Worm (Caenorhabditis elegans): ENCODE data around the gene B0281.3.

DNA sequence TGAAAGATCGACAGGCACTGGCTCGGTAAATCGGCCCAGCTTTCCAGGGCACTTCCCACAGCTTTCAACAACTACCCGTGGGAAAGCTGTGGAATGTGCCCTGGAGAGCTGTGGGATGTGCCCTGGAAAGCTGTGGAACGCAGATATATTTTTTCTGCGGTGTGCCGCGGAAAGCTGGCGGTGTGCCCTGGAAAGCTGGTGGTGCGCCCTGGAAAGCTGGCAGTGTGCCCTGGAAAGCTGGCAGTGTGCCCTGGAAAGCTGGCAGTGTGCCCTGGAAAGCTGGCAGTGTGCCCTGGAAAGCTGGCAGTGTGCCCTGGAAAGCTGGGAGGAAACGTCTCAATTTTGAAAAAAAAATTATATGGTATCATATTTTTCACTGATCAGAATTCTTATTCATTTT lies 33.1 kb upstream of the B0281.3 start:
- TF ChIP-seq cebp-1 (GFP tag; IDR thresholded peaks at IDR 0.05) (no peak), cebp-1 (tag; optimal IDR thresholded peaks at IDR 0.05) (no peak), ama-1 (optimal IDR thresholded peaks at IDR 0.05) (no peak), ama-1 (GFP tag; optimal IDR thresholded peaks at IDR 0.05) (no peak), nhr-90 (tag; optimal IDR thresholded peaks at IDR 0.05) (no peak), pha-4 (tag; optimal IDR thresholded peaks at IDR 0.05) (no peak), tlf-1 (GFP tag; optimal IDR thresholded peaks at IDR 0.05) (no peak), atf-7 (tag; optimal IDR thresholded peaks at IDR 0.05) (no peak)

All from whole organism, young adult.